Worm (Caenorhabditis elegans): ENCODE data around the gene F25B5.6.
A peak's percentile ranks its signal among the peaks of the same experiment; 100 is the strongest.

F25B5.6 gene

DNA sequence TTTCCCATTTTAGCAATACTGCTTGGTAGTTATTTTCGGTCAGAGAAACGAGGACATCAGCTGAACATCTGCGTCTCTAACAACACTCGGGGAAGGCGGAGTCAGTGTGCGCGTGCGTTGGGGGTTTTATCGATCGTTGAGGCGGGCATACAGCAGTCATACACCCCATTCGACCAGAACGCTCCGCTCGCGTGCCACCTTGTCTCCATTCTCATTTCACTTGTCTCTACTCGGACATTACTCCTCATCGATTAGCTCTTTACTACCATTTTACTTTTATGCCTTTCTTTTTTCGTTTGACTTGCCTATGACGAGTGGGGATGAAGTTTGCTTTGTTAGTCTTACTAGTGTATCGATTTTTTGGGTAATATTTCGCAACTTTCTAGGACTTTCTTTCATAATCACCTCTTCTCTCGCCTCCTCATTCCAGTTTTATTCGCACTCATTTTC lies 8.0 kb downstream of the F25B5.6 start (continued):
- TF ChIP-seq cey-2 (tag; optimal IDR thresholded peaks at IDR 0.05; ENCODE audit: borderline replicate concordance, insufficient read depth): no peak
- no peak for TF ChIP-seq nhr-41 (GFP tag; IDR thresholded peaks at IDR 0.05)
- TF ChIP-seq tag-97 (GFP tag; IDR thresholded peaks at IDR 0.05): no peak
- TF ChIP-seq ceh-62 (tag; optimal IDR thresholded peaks at IDR 0.05): no peak
- TF ChIP-seq dmd-9 (GFP tag; IDR thresholded peaks at IDR 0.05): no peak
- TF ChIP-seq spr-3 (GFP tag; optimal IDR thresholded peaks at IDR 0.05): no peak
- peak; percentile 13; the same call in 1 of the 2 replicates for TF ChIP-seq snpc-1.2 (GFP tag; IDR thresholded peaks at IDR 0.05)
- TF ChIP-seq F49E8.2 (tag; optimal IDR thresholded peaks at IDR 0.05; ENCODE audit: borderline replicate concordance): no peak
- TF ChIP-seq nhr-11 (tag; optimal IDR thresholded peaks at IDR 0.05): peak; percentile 66
- TF ChIP-seq fos-1 (tag; optimal IDR thresholded peaks at IDR 0.05): no peak
- no peak for TF ChIP-seq fkh-10 (GFP tag; optimal IDR thresholded peaks at IDR 0.05)
- no peak for TF ChIP-seq F44E2.7 (GFP tag; IDR thresholded peaks at IDR 0.05)
- no peak for TF ChIP-seq nhr-25 (tag; optimal IDR thresholded peaks at IDR 0.05; ENCODE audit: borderline replicate concordance, insufficient read depth)
- peak; percentile 5; the same call in 1 of the 2 replicates for TF ChIP-seq set-16 (GFP tag; IDR thresholded peaks at IDR 0.05)

ce11 chrIII:5939453-5940296 lies 8.9 kb downstream of the F25B5.6 start, which contains the start of gene ubq-1:
TSS of gene ubq-1 (plus strand) at chrIII:5940254.
- peak; percentile 27; the same call in 1 of the 2 replicates for TF ChIP-seq pha-4 (GFP tag; IDR thresholded peaks at IDR 0.05)
- TF ChIP-seq pha-4 (tag; optimal IDR thresholded peaks at IDR 0.05): no peak
- TF ChIP-seq nhr-6 (tag; optimal IDR thresholded peaks at IDR 0.05): no peak
- no peak for TF ChIP-seq fkh-10 (GFP tag; optimal IDR thresholded peaks at IDR 0.05)
- TF ChIP-seq madf-5 (GFP tag; IDR thresholded peaks at IDR 0.05): 0 out of 4 replicates have a peak, but pooled peaks of 1 of the 2 experiments have one; percentile 61
- no peak for TF ChIP-seq ztf-11 (tag; optimal IDR thresholded peaks at IDR 0.05)
- TF ChIP-seq arid-1 (GFP tag; conservative IDR thresholded peaks at IDR 0.05): 0 out of 2 replicates have a peak, but pooled peaks have one; percentile 3
- no peak for TF ChIP-seq nhr-48 (tag; optimal IDR thresholded peaks at IDR 0.05)
- TF ChIP-seq nhr-10 (tag; optimal IDR thresholded peaks at IDR 0.05): no peak
- TF ChIP-seq snpc-1.2 (GFP tag; IDR thresholded peaks at IDR 0.05): no peak
- peak; percentile 19 for TF ChIP-seq mep-1 (tag; optimal IDR thresholded peaks at IDR 0.05)
- peak in 1 of 2 experiments; percentile 96 for TF ChIP-seq unc-62 (GFP tag; optimal IDR thresholded peaks at IDR 0.05 in 1 of 2)
- no peak for TF ChIP-seq unc-62 (tag; optimal IDR thresholded peaks at IDR 0.05)
- peak; percentile 12 for TF ChIP-seq ztf-7 (tag; optimal IDR thresholded peaks at IDR 0.05)
- peak; percentile 50; the same call in 1 of the 2 replicates for TF ChIP-seq lin-29 (GFP tag; IDR thresholded peaks at IDR 0.05)
- no peak for TF ChIP-seq daf-19 (GFP tag; conservative IDR thresholded peaks at IDR 0.05)
- 0 out of 2 replicates have a peak, but pooled peaks have one; percentile 42 for TF ChIP-seq lim-7 (GFP tag; IDR thresholded peaks at IDR 0.05)
- no peak for TF ChIP-seq Y105C5A.15 (GFP tag; IDR thresholded peaks at IDR 0.05)
- no peak for TF ChIP-seq ceh-20 (GFP tag; IDR thresholded peaks at IDR 0.05)
- TF ChIP-seq lin-13 (GFP tag; optimal IDR thresholded peaks at IDR 0.05): no peak
- TF ChIP-seq mxl-3 (GFP tag; optimal IDR thresholded peaks at IDR 0.05): no peak
- TF ChIP-seq ctbp-1 (GFP tag; IDR thresholded peaks at IDR 0.05): peak; percentile 51
- no peak for TF ChIP-seq madf-9 (GFP tag; conservative IDR thresholded peaks at IDR 0.05)
- peak; percentile 12 for TF ChIP-seq T20F7.1 (GFP tag; optimal IDR thresholded peaks at IDR 0.05)
- peak; percentile 92 for TF ChIP-seq hlh-30 (tag; optimal IDR thresholded peaks at IDR 0.05; ENCODE audit: insufficient read depth)
- TF ChIP-seq mdt-29 (GFP tag; IDR thresholded peaks at IDR 0.05): no peak
- TF ChIP-seq daf-16 (GFP tag; optimal IDR thresholded peaks at IDR 0.05): no peak
- TF ChIP-seq daf-16 (tag; optimal IDR thresholded peaks at IDR 0.05): peak; percentile 0
- peak; percentile 37; the same call in 1 of the 2 replicates for TF ChIP-seq egl-43 (GFP tag; IDR thresholded peaks at IDR 0.05)
- peak; percentile 48 for TF ChIP-seq aha-1 (tag)
- no peak for TF ChIP-seq hmg-1.1 (GFP tag; IDR thresholded peaks at IDR 0.05)
- no peak for TF ChIP-seq nhr-41 (GFP tag; IDR thresholded peaks at IDR 0.05)
- TF ChIP-seq ceh-44 (GFP tag; IDR thresholded peaks at IDR 0.05): 0 out of 2 replicates have a peak, but pooled peaks have one; percentile 1
- peak; percentile 25 for TF ChIP-seq T26A8.4 (GFP tag; IDR thresholded peaks at IDR 0.05)
- peak; percentile 10 for TF ChIP-seq mes-2 (tag; optimal IDR thresholded peaks at IDR 0.05; ENCODE audit: poor library complexity, severe bottlenecking)
